Worm (Caenorhabditis elegans): ENCODE data around the gene mrps-23.

ce11 chrIII:9502155-9502714 lies 21.2 kb downstream of the mrps-23 start:
- TF ChIP-seq flt-1 (GFP tag; IDR thresholded peaks at IDR 0.05) (no peak), ama-1 (optimal IDR thresholded peaks at IDR 0.05) (no peak), B0310.2 (tag; optimal IDR thresholded peaks at IDR 0.05) (no peak), tbx-37 (GFP tag; conservative IDR thresholded peaks at IDR 0.05) (no peak), tra-4 (tag; optimal IDR thresholded peaks at IDR 0.05) (no peak), F13C5.2 (tag; optimal IDR thresholded peaks at IDR 0.05) (no peak), ceh-13 (GFP tag; optimal IDR thresholded peaks at IDR 0.05) (no peak), aly-1 (tag; optimal IDR thresholded peaks at IDR 0.05) (no peak), pes-1 (GFP tag; IDR thresholded peaks at IDR 0.05) (no peak), ceh-36 (tag; optimal IDR thresholded peaks at IDR 0.05) (no peak), hmg-4 (GFP tag; optimal IDR thresholded peaks at IDR 0.05) (no peak), tbx-11 (GFP tag; IDR thresholded peaks at IDR 0.05) (no peak), hmbx-1 (tag; optimal IDR thresholded peaks at IDR 0.05) (no peak)

Measured in whole organism, early embryonic.